Fruit fly (Drosophila melanogaster): ENCODE results near the gene CG18417.
A peak's percentile ranks its signal among the peaks of the same experiment; 100 is the strongest.

The CG18417 gene

dm6 chr3L:7432811-7433324 is 33.0 kb downstream of the CG18417 start:
- no peak for TF ChIP-seq CG34367 (tag; optimal IDR thresholded peaks at IDR 0.05)
- no peak for TF ChIP-seq Pif1B (GFP tag; optimal IDR thresholded peaks at IDR 0.05)

- peak; percentile 28 for TF ChIP-seq CG13204 (GFP tag; optimal IDR thresholded peaks at IDR 0.05)
- no peak for TF ChIP-seq Snoo (tag; optimal IDR thresholded peaks at IDR 0.05)
- TF ChIP-seq CG9948 (tag; optimal IDR thresholded peaks at IDR 0.05): peak; percentile 56
- peak; percentile 64 for TF ChIP-seq gl (tag; optimal IDR thresholded peaks at IDR 0.05)
- TF ChIP-seq CG8159 (tag; optimal IDR thresholded peaks at IDR 0.05): peak; percentile 39
- TF ChIP-seq CG8301 (tag; optimal IDR thresholded peaks at IDR 0.05): peak; percentile 34
- TF ChIP-seq CG15710 (tag; optimal IDR thresholded peaks at IDR 0.05): peak; percentile 9
- TF ChIP-seq rn (GFP tag; IDR thresholded peaks at IDR 0.05): peak; percentile 50; the same call in 1 of the 2 replicates
- peak; percentile 33 for TF ChIP-seq CG17806 (tag; optimal IDR thresholded peaks at IDR 0.05)
- TF ChIP-seq Pif1A (GFP tag; optimal IDR thresholded peaks at IDR 0.05): no peak
- peak; percentile 42 for TF ChIP-seq CG34367 (tag; optimal IDR thresholded peaks at IDR 0.05)
- TF ChIP-seq CG12605 (GFP tag; IDR thresholded peaks at IDR 0.05): peak; percentile 74
- TF ChIP-seq Pif1B (GFP tag; optimal IDR thresholded peaks at IDR 0.05): no peak
- TF ChIP-seq CG14655 (GFP tag; optimal IDR thresholded peaks at IDR 0.05): peak; percentile 56
- peak; percentile 27 for TF ChIP-seq D1 (tag; optimal IDR thresholded peaks at IDR 0.05)
- peak; percentile 74; the same call in 1 of the 2 replicates for TF ChIP-seq CG32121 (GFP tag; IDR thresholded peaks at IDR 0.05)
- TF ChIP-seq CG4496 (GFP tag; IDR thresholded peaks at IDR 0.05): peak; percentile 79
- TF ChIP-seq CG10348 (GFP tag; IDR thresholded peaks at IDR 0.05): no peak
- peak; percentile 66; the same call in 2 of the 3 replicates for TF ChIP-seq fd96Ca (GFP tag; IDR thresholded peaks at IDR 0.05)
- peak; percentile 76 for TF ChIP-seq EcR (GFP tag; optimal IDR thresholded peaks at IDR 0.05)
- peak; percentile 65 for TF ChIP-seq Ets98B (GFP tag; IDR thresholded peaks at IDR 0.05)
Measured at dm6 chr3L:7433325-7433827, 33.5 kb downstream of the CG18417 start.

dm6 chr3L:7434198-7434597 is 34.3 kb downstream of the CG18417 start:
- TF ChIP-seq CG32121 (GFP tag; IDR thresholded peaks at IDR 0.05): no peak
- TF ChIP-seq CG34367 (tag; optimal IDR thresholded peaks at IDR 0.05): no peak
- no peak for TF ChIP-seq CG12605 (GFP tag; IDR thresholded peaks at IDR 0.05)
- TF ChIP-seq CG15710 (tag; optimal IDR thresholded peaks at IDR 0.05): no peak
- no peak for TF ChIP-seq CG4496 (GFP tag; IDR thresholded peaks at IDR 0.05)
- no peak for TF ChIP-seq rn (GFP tag; IDR thresholded peaks at IDR 0.05)
- no peak for TF ChIP-seq CG17806 (tag; optimal IDR thresholded peaks at IDR 0.05)
- TF ChIP-seq Ets98B (GFP tag; IDR thresholded peaks at IDR 0.05): no peak
- TF ChIP-seq CG10348 (GFP tag; IDR thresholded peaks at IDR 0.05): no peak
- no peak for TF ChIP-seq D1 (tag; optimal IDR thresholded peaks at IDR 0.05)
- no peak for TF ChIP-seq CG8301 (tag; optimal IDR thresholded peaks at IDR 0.05)
- no peak for TF ChIP-seq Pif1A (GFP tag; optimal IDR thresholded peaks at IDR 0.05)
- TF ChIP-seq gl (tag; optimal IDR thresholded peaks at IDR 0.05): no peak
- no peak for TF ChIP-seq CG9948 (tag; optimal IDR thresholded peaks at IDR 0.05)
- no peak for TF ChIP-seq fd96Ca (GFP tag; IDR thresholded peaks at IDR 0.05)

- TF ChIP-seq CG8159 (tag; optimal IDR thresholded peaks at IDR 0.05) (peak; percentile 48), CG13204 (GFP tag; optimal IDR thresholded peaks at IDR 0.05) (peak; percentile 64), CG4496 (GFP tag; IDR thresholded peaks at IDR 0.05) (peak; percentile 72), fd96Ca (GFP tag; IDR thresholded peaks at IDR 0.05) (peak; percentile 74; the same call in 2 of the 3 replicates), CG14655 (GFP tag; optimal IDR thresholded peaks at IDR 0.05) (peak; percentile 63), CG12605 (GFP tag; IDR thresholded peaks at IDR 0.05) (peak; percentile 57), CG8301 (tag; optimal IDR thresholded peaks at IDR 0.05) (peak; percentile 58), CG9948 (tag; optimal IDR thresholded peaks at IDR 0.05) (peak; percentile 45), CG15710 (tag; optimal IDR thresholded peaks at IDR 0.05) (peak; percentile 20), CG17806 (tag; optimal IDR thresholded peaks at IDR 0.05) (peak; percentile 10), CG32121 (GFP tag; IDR thresholded peaks at IDR 0.05) (peak; percentile 68), Ets98B (GFP tag; IDR thresholded peaks at IDR 0.05) (peak; percentile 67), CG34367 (tag; optimal IDR thresholded peaks at IDR 0.05) (peak; percentile 26), EcR (GFP tag; optimal IDR thresholded peaks at IDR 0.05) (peak; percentile 68), D1 (tag; optimal IDR thresholded peaks at IDR 0.05) (no peak), Pif1A (GFP tag; optimal IDR thresholded peaks at IDR 0.05) (peak; percentile 53), rn (GFP tag; IDR thresholded peaks at IDR 0.05) (no peak), Snoo (tag; optimal IDR thresholded peaks at IDR 0.05) (peak; percentile 21), Pif1B (GFP tag; optimal IDR thresholded peaks at IDR 0.05) (peak; percentile 65), CG10348 (GFP tag; IDR thresholded peaks at IDR 0.05) (no peak), gl (tag; optimal IDR thresholded peaks at IDR 0.05) (peak; percentile 52)
Measured at dm6 chr3L:7434715-7435653, 35.1 kb downstream of the CG18417 start, which contains the start of gene Rac2. Rac2 (minus strand) TSS chr3L:7435190.

- TF ChIP-seq Pif1B (GFP tag; optimal IDR thresholded peaks at IDR 0.05): no peak
- TF ChIP-seq gl (tag; optimal IDR thresholded peaks at IDR 0.05): no peak
- no peak for TF ChIP-seq CG4496 (GFP tag; IDR thresholded peaks at IDR 0.05)
- no peak for TF ChIP-seq rn (GFP tag; IDR thresholded peaks at IDR 0.05)
- TF ChIP-seq CG32121 (GFP tag; IDR thresholded peaks at IDR 0.05): no peak
- TF ChIP-seq CG13204 (GFP tag; optimal IDR thresholded peaks at IDR 0.05): no peak
- TF ChIP-seq fd96Ca (GFP tag; IDR thresholded peaks at IDR 0.05): no peak
- TF ChIP-seq Snoo (tag; optimal IDR thresholded peaks at IDR 0.05): no peak
- no peak for TF ChIP-seq CG9948 (tag; optimal IDR thresholded peaks at IDR 0.05)
- TF ChIP-seq Pif1A (GFP tag; optimal IDR thresholded peaks at IDR 0.05): no peak
- TF ChIP-seq CG12605 (GFP tag; IDR thresholded peaks at IDR 0.05): no peak
- TF ChIP-seq CG10348 (GFP tag; IDR thresholded peaks at IDR 0.05): no peak
- TF ChIP-seq CG34367 (tag; optimal IDR thresholded peaks at IDR 0.05): no peak
- TF ChIP-seq CG15710 (tag; optimal IDR thresholded peaks at IDR 0.05): no peak
- TF ChIP-seq CG8301 (tag; optimal IDR thresholded peaks at IDR 0.05): no peak
- TF ChIP-seq CG8159 (tag; optimal IDR thresholded peaks at IDR 0.05): no peak
Measured at dm6 chr3L:7437366-7437765, 37.5 kb downstream of the CG18417 start, which contains the start of gene CG14835. CG14835 (minus strand) TSS chr3L:7437466.
